Worm (Caenorhabditis elegans) whole organism, young adult: ENCODE measurements around the gene B0524.5.

Source experiments
- B0035.1 ChIP-seq: sonication (generic microtip); optimal IDR thresholded peaks from 2 replicates; lab custom pipeline; 2016; ENCODE audit warnings: missing genetic modification characterization, mild to moderate bottlenecking, missing compliant biosample characterization, missing genotype, missing genetic modification reagents
- B0336.3 ChIP-seq: fragments of 200-800 bp; sonication (Bioruptor generic); IDR thresholded peaks from 2 replicates; pipeline ENCODE4 v1.3.6; 2022; ENCODE audit warnings: missing genetic modification characterization, missing compliant biosample characterization
- F23B12.7 ChIP-seq: sonication (generic microtip); optimal IDR thresholded peaks from 2 replicates; lab custom pipeline; 2017; ENCODE audit warnings: missing genetic modification characterization, mild to moderate bottlenecking, missing compliant biosample characterization, antibody characterized with exemption, moderate library complexity; ENCODE audit not compliant: insufficient read depth
- F33H1.4 ChIP-seq: fragments of 200-800 bp; sonication (Bioruptor generic); IDR thresholded peaks from 2 replicates; pipeline ENCODE4 v1.3.6; 2022; ENCODE audit warnings: missing genetic modification reagents, missing genetic modification characterization, missing compliant biosample characterization
- F57A8.1 ChIP-seq: fragments of 200-800 bp; sonication (Bioruptor generic); optimal IDR thresholded peaks from 2 replicates; lab custom pipeline; 2018; ENCODE audit warnings: mild to moderate bottlenecking, missing genetic modification characterization, moderate library complexity, missing compliant biosample characterization
- F57C9.4 ChIP-seq: sonication (generic microtip); optimal IDR thresholded peaks from 2 replicates; lab custom pipeline; 2017; ENCODE audit warnings: mild to moderate bottlenecking, missing genetic modification characterization, missing compliant biosample characterization
- Y53G8AR.9 ChIP-seq: fragments of 200-800 bp; sonication (Bioruptor generic); conservative IDR thresholded peaks from 2 replicates; pipeline ENCODE4 v1.3.6; 2022; ENCODE audit warnings: missing genetic modification reagents, missing genetic modification characterization, missing compliant biosample characterization
- Y67H2A.10 ChIP-seq: fragments of 200-800 bp; sonication (Bioruptor generic); conservative IDR thresholded peaks from 2 replicates; pipeline ENCODE4 v1.3.6; 2022; ENCODE audit warnings: missing genetic modification reagents, missing genetic modification characterization, missing compliant biosample characterization
- Y79H2A.3 ChIP-seq: fragments of 200-800 bp; sonication (Bioruptor generic); conservative IDR thresholded peaks from 2 replicates; pipeline ENCODE4 v1.3.6; 2022; ENCODE audit warnings: missing genetic modification reagents, missing genetic modification characterization, missing compliant biosample characterization
- Y95B8A.8 ChIP-seq: fragments of 200-800 bp; sonication (Bioruptor generic); IDR thresholded peaks from 2 replicates; pipeline ENCODE4 v1.3.6; 2022; ENCODE audit warnings: missing genetic modification reagents, missing genetic modification characterization, missing compliant biosample characterization
- aptf-2 ChIP-seq: fragments of 200-800 bp; sonication (Bioruptor generic); conservative IDR thresholded peaks from 2 replicates; pipeline ENCODE4 v1.3.6; 2022; ENCODE audit warnings: missing genetic modification reagents, missing genetic modification characterization, missing compliant biosample characterization
- athp-1 ChIP-seq: sonication (generic microtip); optimal IDR thresholded peaks from 2 replicates; lab custom pipeline; 2017; ENCODE audit warnings: mild to moderate bottlenecking, missing genetic modification characterization, missing compliant biosample characterization
- attf-3 ChIP-seq: fragments of 200-800 bp; sonication (Bioruptor generic); conservative IDR thresholded peaks from 2 replicates; pipeline ENCODE4 v1.3.6; 2022; ENCODE audit warnings: missing genetic modification reagents, missing genetic modification characterization, missing compliant biosample characterization
- attf-5 ChIP-seq: fragments of 200-800 bp; sonication (Bioruptor generic); optimal IDR thresholded peaks from 2 replicates; lab custom pipeline; 2018; ENCODE audit warnings: mild to moderate bottlenecking, missing genetic modification characterization, missing compliant biosample characterization
- cebp-1 ChIP-seq, 2 experiments: fragments of 200-800 bp in 1 of 2; sonication (Bioruptor generic) in 1 of 2; sonication (generic microtip) in 1 of 2; IDR thresholded peaks in 1 of 2; optimal IDR thresholded peaks in 1 of 2; 2 replicates each; pipeline versions ENCODE4 v1.3.6 to Lab custom; 2017 to 2022; ENCODE audit warnings: missing compliant biosample characterization in 2 of 2, missing genetic modification characterization in 2 of 2, mild to moderate bottlenecking in 1 of 2, missing genetic modification reagents in 1 of 2, moderate library complexity in 1 of 2
- ceh-27 ChIP-seq: fragments of 200-800 bp; sonication (Bioruptor generic); optimal IDR thresholded peaks from 2 replicates; lab custom pipeline; 2018; ENCODE audit warnings: mild to moderate bottlenecking, missing genetic modification characterization, moderate library complexity, missing compliant biosample characterization
- ceh-79 ChIP-seq: sonication (generic microtip); optimal IDR thresholded peaks from 2 replicates; lab custom pipeline; 2017; ENCODE audit warnings: mild to moderate bottlenecking, missing genetic modification characterization, missing compliant biosample characterization
- chd-7 ChIP-seq: sonication (generic microtip); optimal IDR thresholded peaks from 2 replicates; lab custom pipeline; 2016; ENCODE audit warnings: mild to moderate bottlenecking, missing genetic modification characterization, moderate library complexity, missing compliant biosample characterization
- fkh-3 ChIP-seq: sonication (generic microtip); optimal IDR thresholded peaks from 2 replicates; lab custom pipeline; 2016; ENCODE audit warnings: mild to moderate bottlenecking, missing genetic modification characterization, missing compliant biosample characterization
- hmg-1.2 ChIP-seq: fragments of 200-800 bp; sonication (Bioruptor generic); IDR thresholded peaks from 2 replicates; pipeline ENCODE4 v1.3.6; 2022; ENCODE audit warnings: missing genetic modification reagents, missing genetic modification characterization, missing compliant biosample characterization
- hrde-1 ChIP-seq: sonication (generic microtip); optimal IDR thresholded peaks from 2 replicates; lab custom pipeline; 2016; ENCODE audit warnings: missing genetic modification characterization, mild to moderate bottlenecking, missing compliant biosample characterization, moderate library complexity, missing genotype, missing genetic modification reagents, borderline replicate concordance
- lin-35 ChIP-seq, 3 experiments: fragments of 150-350 bp in 2 of 3; sonication (generic microtip) in 1 of 3; optimal IDR thresholded peaks; 2 replicates each; lab custom pipeline; 2014 to 2018; ENCODE audit warnings: missing biosample characterization in 3 of 3, missing genetic modification characterization in 3 of 3, missing genetic modification reagents in 3 of 3
- lsl-1 ChIP-seq: fragments of 200-800 bp; sonication (Bioruptor generic); optimal IDR thresholded peaks from 2 replicates; lab custom pipeline; 2018; ENCODE audit warnings: mild to moderate bottlenecking, missing genetic modification characterization, moderate library complexity, missing compliant biosample characterization
- madf-8 ChIP-seq: fragments of 200-800 bp; sonication (Bioruptor generic); conservative IDR thresholded peaks from 2 replicates; pipeline ENCODE4 v1.3.6; 2022; ENCODE audit warnings: missing genetic modification reagents, missing genetic modification characterization, missing compliant biosample characterization
- mes-4 ChIP-seq: sonication (generic microtip); optimal IDR thresholded peaks from 2 replicates; lab custom pipeline; 2016; ENCODE audit warnings: missing genotype, missing genetic modification characterization, missing compliant biosample characterization
- nfya-1 ChIP-seq: sonication (generic microtip); optimal IDR thresholded peaks from 2 replicates; lab custom pipeline; 2017; ENCODE audit warnings: antibody characterized with exemption, missing compliant biosample characterization, missing genetic modification characterization, borderline replicate concordance; ENCODE audit not compliant: insufficient read depth
- nfyb-1 ChIP-seq: fragments of 200-800 bp; sonication (Bioruptor generic); IDR thresholded peaks from 2 replicates; pipeline ENCODE4 v1.3.6; 2022; ENCODE audit warnings: missing genetic modification reagents, missing genetic modification characterization, missing compliant biosample characterization
- nhr-90 ChIP-seq: sonication (generic microtip); optimal IDR thresholded peaks from 2 replicates; lab custom pipeline; 2016; ENCODE audit warnings: missing genotype, mild to moderate bottlenecking, missing genetic modification characterization, missing compliant biosample characterization
- rec-8 ChIP-seq, 2 experiments: sonication (generic microtip); optimal IDR thresholded peaks; 2 replicates each; lab custom pipeline; 2016; ENCODE audit warnings: mild to moderate bottlenecking in 2 of 2, missing genetic modification characterization in 2 of 2, missing genetic modification reagents in 2 of 2, missing genotype in 2 of 2, missing biosample characterization in 1 of 2, missing compliant biosample characterization in 1 of 2, moderate library complexity in 1 of 2
- repo-1 ChIP-seq: sonication (generic microtip); optimal IDR thresholded peaks from 2 replicates; lab custom pipeline; 2017; ENCODE audit warnings: mild to moderate bottlenecking, missing genetic modification characterization, missing compliant biosample characterization
- snpc-1.1 ChIP-seq: sonication (generic microtip); optimal IDR thresholded peaks from 2 replicates; lab custom pipeline; 2017; ENCODE audit warnings: missing genetic modification characterization, mild to moderate bottlenecking, missing compliant biosample characterization, antibody characterized with exemption, moderate library complexity, missing genotype, missing genetic modification reagents; ENCODE audit not compliant: insufficient read depth
- somi-1 ChIP-seq: fragments of 200-800 bp; sonication (Bioruptor generic); optimal IDR thresholded peaks from 2 replicates; lab custom pipeline; 2018; ENCODE audit warnings: mild to moderate bottlenecking, missing genetic modification characterization, missing compliant biosample characterization
- ztf-22 ChIP-seq: fragments of 200-800 bp; sonication (Bioruptor generic); optimal IDR thresholded peaks from 2 replicates; lab custom pipeline; 2018; ENCODE audit warnings: mild to moderate bottlenecking, missing genetic modification characterization, moderate library complexity, missing compliant biosample characterization
- ztf-26 ChIP-seq: sonication (generic microtip); optimal IDR thresholded peaks from 2 replicates; lab custom pipeline; 2017; ENCODE audit warnings: missing genetic modification characterization, missing compliant biosample characterization
- ztf-28 ChIP-seq: fragments of 200-800 bp; sonication (Bioruptor generic); IDR thresholded peaks from 2 replicates; pipeline ENCODE4 v1.3.6; 2022; ENCODE audit warnings: missing genetic modification reagents, missing genetic modification characterization, missing compliant biosample characterization
- ztf-3 ChIP-seq: fragments of 200-800 bp; sonication (Bioruptor generic); optimal IDR thresholded peaks from 2 replicates; lab custom pipeline; 2018; ENCODE audit warnings: mild to moderate bottlenecking, missing genetic modification characterization, missing compliant biosample characterization

Gene B0524.5

DNA sequence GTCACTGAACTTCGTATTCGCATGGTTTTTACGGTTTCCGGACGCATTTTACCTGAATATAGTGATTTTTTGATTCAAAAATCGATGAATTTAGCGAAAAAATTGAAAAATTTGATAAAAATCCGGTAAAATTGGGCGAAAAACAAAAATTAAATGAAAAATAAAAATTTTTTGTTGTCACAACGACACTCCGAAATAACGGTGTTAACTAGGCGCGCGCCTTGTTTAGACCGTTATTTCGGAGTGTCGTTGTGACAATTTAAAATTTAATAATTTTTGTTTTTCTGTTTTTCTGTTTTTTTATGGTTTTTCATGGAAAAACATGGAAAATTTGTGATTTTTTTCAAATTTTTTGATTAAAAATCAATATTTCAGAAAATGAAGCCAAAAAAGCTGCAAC lies 11.9 kb upstream of the B0524.5 start, which contains the start of the genes B0524.6 and pqn-41:
B0524.6 (minus strand) TSS at position 52 of the 400 bp plus-strand sequence.
pqn-41 (plus strand) TSS at position 370 of the 400 bp plus-strand sequence.
- TF ChIP-seq fkh-3 (tag; lab: Kevin White, UChicago) = no peak
- no peak for TF ChIP-seq somi-1 (GFP tag; lab: Kevin White, UChicago)
- TF ChIP-seq nfya-1 = no peak
- no peak for TF ChIP-seq snpc-1.1 (tag; lab: Kevin White, UChicago)
- TF ChIP-seq hmg-1.2 (GFP tag; lab: Robert Waterston, UW) = peak; percentile 8; the same call in 1 of the 2 replicates
- TF ChIP-seq hrde-1 (tag; lab: Kevin White, UChicago) = no peak
- TF ChIP-seq aptf-2 (GFP tag; lab: Robert Waterston, UW) = no peak
- TF ChIP-seq athp-1 = peak; percentile 47
- TF ChIP-seq mes-4 = no peak
- TF ChIP-seq ztf-28 (GFP tag; lab: Robert Waterston, UW) = no peak
- no peak for TF ChIP-seq repo-1 (tag; lab: Kevin White, UChicago)
- no peak for TF ChIP-seq F33H1.4 (GFP tag; lab: Robert Waterston, UW)
- no peak for TF ChIP-seq F57A8.1 (GFP tag; lab: Kevin White, UChicago)
- TF ChIP-seq ztf-3 (GFP tag; lab: Kevin White, UChicago) = no peak
- no peak for TF ChIP-seq Y95B8A.8 (GFP tag; lab: Robert Waterston, UW)
- no peak for TF ChIP-seq ceh-79
- TF ChIP-seq lin-35 (GFP tag; optimal IDR thresholded peaks at IDR 0.05; lab: Kevin White, UChicago) = peak in 1 of 3 experiments; percentile 54
- TF ChIP-seq attf-5 (GFP tag; lab: Kevin White, UChicago) = no peak
- TF ChIP-seq ztf-26 = no peak
- TF ChIP-seq ceh-27 (GFP tag; lab: Kevin White, UChicago) = no peak
- no peak for TF ChIP-seq Y67H2A.10 (GFP tag; lab: Robert Waterston, UW)
- no peak for TF ChIP-seq Y53G8AR.9 (GFP tag; lab: Robert Waterston, UW)
- TF ChIP-seq madf-8 (GFP tag; lab: Robert Waterston, UW) = no peak
- TF ChIP-seq ztf-22 = no peak
- no peak for TF ChIP-seq lsl-1
- no peak for TF ChIP-seq chd-7 (tag; lab: Kevin White, UChicago)
- no peak for TF ChIP-seq nhr-90 (tag; lab: Kevin White, UChicago)
- TF ChIP-seq F57C9.4 = no peak
- peak; percentile 67 for TF ChIP-seq F23B12.7 (tag; lab: Kevin White, UChicago)
- TF ChIP-seq B0336.3 = no peak
- TF ChIP-seq rec-8 (tag; optimal IDR thresholded peaks at IDR 0.05; lab: Kevin White, UChicago) = no peak
- TF ChIP-seq Y79H2A.3 (GFP tag; lab: Robert Waterston, UW) = no peak
- TF ChIP-seq attf-3 = peak; percentile 98
- TF ChIP-seq, all 124 proteins: peak for 5

DNA sequence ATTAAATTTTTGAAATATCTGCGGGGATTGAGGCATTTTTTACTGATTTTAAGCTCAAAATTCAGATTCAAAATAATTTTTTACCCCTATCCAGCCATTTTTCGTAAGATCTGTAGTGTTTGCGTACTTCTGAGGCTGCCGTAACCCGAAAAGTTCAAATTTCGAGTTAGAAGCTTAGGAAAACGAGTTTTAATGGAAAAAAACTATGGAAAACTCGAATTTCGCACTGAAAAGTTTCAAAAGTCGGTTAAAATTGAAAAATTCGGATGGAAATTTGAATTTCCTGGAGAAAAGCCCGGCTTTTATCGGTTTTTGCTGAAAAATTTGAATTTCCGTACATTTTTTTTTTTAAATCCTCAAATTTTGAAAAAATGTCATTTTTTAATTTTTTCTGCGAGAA lies 10.3 kb upstream of the B0524.5 start:
- no peak for TF ChIP-seq B0035.1
- TF ChIP-seq cebp-1 (GFP tag; IDR thresholded peaks at IDR 0.05; lab: Robert Waterston, UW) = no peak
- no peak for TF ChIP-seq cebp-1 (tag; optimal IDR thresholded peaks at IDR 0.05; lab: Kevin White, UChicago)

DNA sequence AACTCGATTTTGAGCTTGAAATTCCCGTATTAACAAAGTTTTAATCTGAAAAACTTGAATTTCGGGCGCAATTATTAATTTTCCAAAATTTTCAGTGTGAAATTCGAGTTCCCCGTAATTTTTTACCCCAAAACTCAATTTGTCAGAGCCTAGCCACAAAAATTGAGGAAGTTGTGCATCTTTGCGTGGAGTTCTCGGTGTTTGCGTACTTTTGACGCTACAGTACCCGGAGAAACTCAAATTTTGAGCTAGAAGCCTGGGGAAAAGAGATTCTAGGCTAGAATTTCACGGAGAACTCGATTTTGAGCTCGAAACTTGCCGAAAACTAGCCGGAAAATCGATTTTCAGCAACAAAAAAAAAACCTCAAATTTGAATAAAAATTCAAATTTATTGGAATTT lies 6.7 kb upstream of the B0524.5 start:
- TF ChIP-seq lsl-1 (peak; percentile 19), nfyb-1 (GFP tag; lab: Robert Waterston, UW) (0 out of 2 replicates have a peak, but pooled peaks have one; percentile 43)
- TF ChIP-seq, all 124 proteins: peak for 2; not testable (repeated sequence) for 122
